Worm (Caenorhabditis elegans) whole organism, mixed stage, embryonic: ENCODE measurements around the gene flad-1.

Source experiments
- M03D4.4 ChIP-seq: sonication (generic microtip); optimal IDR thresholded peaks from 2 replicates; lab custom pipeline; 2017; ENCODE audit warnings: mild to moderate bottlenecking, missing genetic modification characterization, missing compliant biosample characterization
- bed-3 ChIP-seq: fragments of 200-800 bp; sonication (Bioruptor generic); optimal IDR thresholded peaks from 3 replicates; lab custom pipeline; 2018; ENCODE audit warnings: mild to moderate bottlenecking, missing genetic modification characterization, moderate library complexity, missing compliant biosample characterization
- ceh-39 ChIP-seq: fragments of 150-350 bp; optimal IDR thresholded peaks from 2 replicates; lab custom pipeline; 2014; ENCODE audit warnings: missing biosample characterization, missing genetic modification characterization
- ceh-43 ChIP-seq: fragments of 200-800 bp; sonication (Bioruptor generic); optimal IDR thresholded peaks from 2 replicates; lab custom pipeline; 2018; ENCODE audit warnings: mild to moderate bottlenecking, missing genetic modification characterization, moderate library complexity, missing compliant biosample characterization
- ceh-83 ChIP-seq: fragments of 200-800 bp; sonication (Bioruptor generic); optimal IDR thresholded peaks from 2 replicates; lab custom pipeline; 2018; ENCODE audit warnings: mild to moderate bottlenecking, missing genetic modification characterization, missing compliant biosample characterization
- drap-1 ChIP-seq: fragments of 200-800 bp; sonication (Bioruptor generic); optimal IDR thresholded peaks from 3 replicates; lab custom pipeline; 2018; ENCODE audit warnings: mild to moderate bottlenecking, missing genetic modification characterization, missing compliant biosample characterization
- elt-1 ChIP-seq: sonication (generic microtip); optimal IDR thresholded peaks from 2 replicates; lab custom pipeline; 2017; ENCODE audit warnings: missing genetic modification characterization, mild to moderate bottlenecking, missing compliant biosample characterization, antibody characterized with exemption, moderate library complexity, borderline replicate concordance; ENCODE audit not compliant: insufficient read depth
- elt-3 ChIP-seq: fragments of 150-350 bp; optimal IDR thresholded peaks from 2 replicates; lab custom pipeline; 2014; ENCODE audit warnings: missing biosample characterization, missing genetic modification characterization
- flh-1 ChIP-seq: fragments of 200-800 bp; sonication (Bioruptor generic); optimal IDR thresholded peaks from 2 replicates; lab custom pipeline; 2018; ENCODE audit warnings: mild to moderate bottlenecking, missing genetic modification characterization, moderate library complexity, missing compliant biosample characterization
- ham-2 ChIP-seq: fragments of 200-800 bp; sonication (Bioruptor generic); optimal IDR thresholded peaks from 2 replicates; lab custom pipeline; 2018; ENCODE audit warnings: mild to moderate bottlenecking, missing genetic modification characterization, missing compliant biosample characterization
- hlh-1 ChIP-seq: fragments of 150-350 bp; optimal IDR thresholded peaks from 2 replicates; lab custom pipeline; 2014; ENCODE audit warnings: missing biosample characterization, missing genetic modification reagents, missing genetic modification characterization
- lin-13 ChIP-seq: fragments of 150-350 bp; optimal IDR thresholded peaks from 2 replicates; lab custom pipeline; 2014; ENCODE audit warnings: missing biosample characterization, missing genetic modification characterization
- lsy-2 ChIP-seq: fragments of 150-350 bp; optimal IDR thresholded peaks from 2 replicates; lab custom pipeline; 2014; ENCODE audit warnings: missing biosample characterization, missing genetic modification characterization
- mab-5 ChIP-seq: fragments of 150-350 bp; optimal IDR thresholded peaks from 2 replicates; lab custom pipeline; 2014; ENCODE audit warnings: missing biosample characterization, missing genetic modification characterization
- mep-1 ChIP-seq: fragments of 150-350 bp; optimal IDR thresholded peaks from 2 replicates; lab custom pipeline; 2017; ENCODE audit warnings: missing biosample characterization, missing genetic modification reagents, missing genetic modification characterization, inconsistent platforms
- mls-2 ChIP-seq: sonication (generic microtip); optimal IDR thresholded peaks from 2 replicates; lab custom pipeline; 2016; ENCODE audit warnings: mild to moderate bottlenecking, missing genetic modification characterization, moderate library complexity, missing compliant biosample characterization
- nhr-12 ChIP-seq: fragments of 150-350 bp; optimal IDR thresholded peaks from 2 replicates; lab custom pipeline; 2014; ENCODE audit warnings: missing biosample characterization, missing genetic modification characterization
- nhr-2 ChIP-seq: fragments of 150-350 bp; optimal IDR thresholded peaks from 2 replicates; lab custom pipeline; 2014; ENCODE audit warnings: missing biosample characterization, missing genetic modification characterization
- nhr-237 ChIP-seq: fragments of 150-350 bp; optimal IDR thresholded peaks from 2 replicates; lab custom pipeline; 2014; ENCODE audit warnings: missing biosample characterization, missing genetic modification characterization
- nhr-28 ChIP-seq: fragments of 150-350 bp; optimal IDR thresholded peaks from 2 replicates; lab custom pipeline; 2014; ENCODE audit warnings: missing biosample characterization, missing genetic modification characterization
- nhr-76 ChIP-seq: sonication (generic microtip); optimal IDR thresholded peaks from 2 replicates; lab custom pipeline; 2017; ENCODE audit warnings: missing biosample characterization, missing genetic modification characterization
- pha-4 ChIP-seq: fragments of 150-350 bp; optimal IDR thresholded peaks from 2 replicates; lab custom pipeline; 2018; ENCODE audit warnings: missing biosample characterization, missing genetic modification reagents, missing genetic modification characterization
- sem-2 ChIP-seq: fragments of 200-800 bp; sonication (Bioruptor generic); optimal IDR thresholded peaks from 2 replicates; lab custom pipeline; 2018; ENCODE audit warnings: mild to moderate bottlenecking, missing genetic modification characterization, missing compliant biosample characterization
- snpc-4 ChIP-seq: fragments of 150-350 bp; optimal IDR thresholded peaks from 2 replicates; lab custom pipeline; 2014; ENCODE audit warnings: missing biosample characterization, missing genetic modification characterization
- tbx-8 ChIP-seq: fragments of 200-800 bp; sonication (Bioruptor generic); optimal IDR thresholded peaks from 2 replicates; lab custom pipeline; 2018; ENCODE audit warnings: mild to moderate bottlenecking, missing genetic modification characterization, moderate library complexity, missing compliant biosample characterization
- unc-120 ChIP-seq: sonication (generic microtip); optimal IDR thresholded peaks from 2 replicates; lab custom pipeline; 2017; ENCODE audit warnings: missing genetic modification characterization, missing compliant biosample characterization; ENCODE audit not compliant: poor library complexity, severe bottlenecking
- unc-39 ChIP-seq: fragments of 150-350 bp; optimal IDR thresholded peaks from 2 replicates; lab custom pipeline; 2014; ENCODE audit warnings: missing biosample characterization, missing genetic modification characterization
- unc-62 ChIP-seq: fragments of 150-350 bp; optimal IDR thresholded peaks from 2 replicates; lab custom pipeline; 2014; ENCODE audit warnings: missing biosample characterization, missing genetic modification reagents, missing genetic modification characterization
- zip-8 ChIP-seq: fragments of 150-350 bp; optimal IDR thresholded peaks from 2 replicates; lab custom pipeline; 2014; ENCODE audit warnings: missing biosample characterization, missing genetic modification characterization
- ztf-11 ChIP-seq: fragments of 150-350 bp; optimal IDR thresholded peaks from 2 replicates; lab custom pipeline; 2014; ENCODE audit warnings: missing biosample characterization, missing genetic modification characterization

The flad-1 gene

ce11 chrII:9986635-9987575, 43.0 kb downstream of the flad-1 start:
- no peak for TF ChIP-seq drap-1 (GFP tag; lab: Kevin White, UChicago)
- peak; percentile 63 for TF ChIP-seq hlh-1 (tag; lab: Kevin White, UChicago)
- no peak for TF ChIP-seq lsy-2 (tag; lab: Kevin White, UChicago)
- TF ChIP-seq tbx-8 (GFP tag; lab: Kevin White, UChicago): no peak
- TF ChIP-seq zip-8 (tag; lab: Kevin White, UChicago): no peak
- no peak for TF ChIP-seq bed-3 (GFP tag; lab: Kevin White, UChicago)
- TF ChIP-seq unc-62 (GFP tag; lab: Kevin White, UChicago): peak; percentile 64

- TF ChIP-seq ztf-11 (tag; lab: Kevin White, UChicago): no peak
- TF ChIP-seq unc-39 (tag; lab: Kevin White, UChicago): no peak
- TF ChIP-seq zip-8 (tag; lab: Kevin White, UChicago): no peak
- TF ChIP-seq ceh-83 (GFP tag; lab: Kevin White, UChicago): no peak
- no peak for TF ChIP-seq nhr-2 (tag; lab: Kevin White, UChicago)
- TF ChIP-seq mls-2 (tag; lab: Kevin White, UChicago): no peak
- no peak for TF ChIP-seq mab-5
- TF ChIP-seq elt-3 (tag; lab: Kevin White, UChicago): no peak
- no peak for TF ChIP-seq mep-1 (tag; lab: Kevin White, UChicago)
- TF ChIP-seq nhr-12 (tag; lab: Kevin White, UChicago): no peak
- TF ChIP-seq ceh-39: no peak
- no peak for TF ChIP-seq tbx-8 (GFP tag; lab: Kevin White, UChicago)
- TF ChIP-seq elt-1 (tag; lab: Kevin White, UChicago): no peak
- no peak for TF ChIP-seq sem-2 (GFP tag; lab: Kevin White, UChicago)
- no peak for TF ChIP-seq nhr-28
- no peak for TF ChIP-seq M03D4.4 (tag; lab: Kevin White, UChicago)
- no peak for TF ChIP-seq lsy-2 (tag; lab: Kevin White, UChicago)
- no peak for TF ChIP-seq unc-120 (tag; lab: Kevin White, UChicago)
- TF ChIP-seq pha-4 (tag; lab: Kevin White, UChicago): no peak
- TF ChIP-seq lin-13: no peak
- TF ChIP-seq, all 35 proteins: peak for 0
Measured at ce11 chrII:9988620-9989019, 44.7 kb downstream of the flad-1 start.

DNA sequence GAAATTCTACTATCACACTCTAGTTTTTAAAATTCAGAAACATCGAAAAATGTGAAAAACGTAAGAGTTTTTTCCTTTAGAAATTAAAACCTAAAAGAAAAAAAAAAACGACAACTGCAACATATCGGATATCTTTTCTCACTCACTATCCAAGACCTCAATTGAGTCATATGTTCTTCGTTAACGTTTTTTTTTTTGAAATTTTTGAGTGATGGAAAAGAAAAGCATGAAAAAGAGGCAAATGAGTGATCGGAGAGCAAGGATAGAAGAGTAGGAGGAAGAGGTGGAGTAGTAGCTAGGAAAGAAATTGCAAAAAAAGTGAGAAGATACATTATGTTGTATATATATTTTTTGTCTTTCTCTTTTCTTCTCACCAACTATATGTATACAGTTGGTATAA, 45.6 kb downstream of the flad-1 start:
- TF ChIP-seq tbx-8 (GFP tag; lab: Kevin White, UChicago) (no peak), ceh-39 (no peak), lsy-2 (tag; lab: Kevin White, UChicago) (no peak), mep-1 (tag; lab: Kevin White, UChicago) (no peak), M03D4.4 (tag; lab: Kevin White, UChicago) (no peak), nhr-76 (no peak), nhr-2 (tag; lab: Kevin White, UChicago) (no peak), ham-2 (GFP tag; lab: Kevin White, UChicago) (no peak)
- TF ChIP-seq, all 35 proteins: peak for 0

DNA sequence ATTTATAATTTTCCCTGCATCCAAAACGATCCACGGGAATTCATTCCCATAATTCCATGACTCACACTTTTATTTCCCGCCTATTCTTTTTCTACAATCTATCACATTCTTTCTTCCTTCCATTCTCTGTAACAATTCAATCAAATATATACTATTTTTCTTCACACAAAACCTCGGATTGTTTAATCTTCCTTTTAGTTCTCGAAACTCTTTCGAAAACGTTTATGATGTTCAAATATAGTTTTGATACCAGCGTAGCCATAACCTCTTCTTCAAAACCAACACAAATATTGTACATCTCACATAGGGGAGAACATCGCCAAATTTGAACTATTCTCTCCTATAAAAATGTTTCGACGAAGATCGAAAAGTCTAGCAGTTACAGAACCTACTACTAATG, 46.9 kb downstream of the flad-1 start, which contains the start of gene lec-3:
Gene lec-3, plus strand, starts transcription at position 301 of the 400 bp plus-strand sequence.
- TF ChIP-seq ceh-39: no peak
- TF ChIP-seq M03D4.4 (tag; lab: Kevin White, UChicago): no peak
- TF ChIP-seq hlh-1 (tag; lab: Kevin White, UChicago): no peak
- TF ChIP-seq lin-13: no peak
- TF ChIP-seq flh-1 (GFP tag; lab: Kevin White, UChicago): no peak
- no peak for TF ChIP-seq nhr-12 (tag; lab: Kevin White, UChicago)
- no peak for TF ChIP-seq ceh-43 (GFP tag; lab: Kevin White, UChicago)
- TF ChIP-seq ham-2 (GFP tag; lab: Kevin White, UChicago): no peak
- TF ChIP-seq snpc-4 (tag; lab: Kevin White, UChicago): no peak
- TF ChIP-seq unc-120 (tag; lab: Kevin White, UChicago): no peak
- TF ChIP-seq nhr-237 (tag; lab: Kevin White, UChicago): no peak
- TF ChIP-seq ztf-11 (tag; lab: Kevin White, UChicago): no peak
- TF ChIP-seq nhr-76: no peak
- no peak for TF ChIP-seq mab-5
- TF ChIP-seq mep-1 (tag; lab: Kevin White, UChicago): no peak
- TF ChIP-seq unc-39 (tag; lab: Kevin White, UChicago): no peak
- TF ChIP-seq elt-3 (tag; lab: Kevin White, UChicago): no peak
- no peak for TF ChIP-seq tbx-8 (GFP tag; lab: Kevin White, UChicago)
